Fruit fly (Drosophila melanogaster) Kc167 (cell line): Measurements from ENCODE around the gene Ugt36A1.

Experiments used
- Myc ChIP-seq: fragments of >200 bp; optimal IDR thresholded peaks from 2 replicates; lab custom pipeline; 2017; ENCODE audit warnings: missing external identifiers
- Sin3A ChIP-seq: fragments of >200 bp; optimal IDR thresholded peaks from 2 replicates; lab custom pipeline; 2018; ENCODE audit warnings: missing external identifiers
- h ChIP-seq: fragments of >200 bp; optimal IDR thresholded peaks from 3 replicates; lab custom pipeline; 2018; ENCODE audit warnings: missing external identifiers
- insv ChIP-seq: fragments of >200 bp; optimal IDR thresholded peaks from 3 replicates; lab custom pipeline; 2018; ENCODE audit warnings: missing external identifiers
- psq ChIP-seq: fragments of >200 bp; optimal IDR thresholded peaks from 2 replicates; lab custom pipeline; 2017; ENCODE audit warnings: missing external identifiers
- ttk ChIP-seq: sonication (Bioruptor generic); optimal IDR thresholded peaks from 2 replicates; lab custom pipeline; 2017; ENCODE audit warnings: missing external identifiers

The Ugt36A1 gene

DNA sequence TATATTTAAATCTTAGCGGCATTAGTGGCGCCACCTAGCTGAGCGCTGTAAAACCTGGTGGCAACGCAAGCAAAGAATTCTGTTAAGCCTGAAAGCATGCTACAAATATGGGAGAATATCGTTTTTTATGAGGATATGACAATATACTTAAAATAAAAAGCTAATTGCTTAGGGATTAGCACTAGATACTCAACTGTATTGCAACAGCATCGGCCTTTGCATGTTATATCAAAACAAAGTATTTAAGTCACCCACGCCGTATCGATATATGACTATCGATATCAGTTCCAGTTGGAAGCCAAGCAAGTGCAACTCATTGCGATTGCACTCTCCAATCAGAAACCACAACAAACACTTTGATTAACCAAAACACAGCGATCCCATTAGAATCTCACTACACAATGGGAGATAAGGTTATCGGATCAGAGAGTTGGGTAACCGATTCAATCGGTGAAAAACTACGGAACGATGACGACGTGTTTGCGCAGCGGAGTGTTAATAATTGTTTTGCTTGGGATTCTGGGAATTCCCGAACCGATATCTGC, at the start of gene Ugt36A1:
Gene Ugt36A1, plus strand, starts transcription at position 280 of the 545 bp plus-strand sequence.
- TF ChIP-seq ttk (no peak), Sin3A (lab: Kevin White, UChicago) (no peak), h (no peak), psq (lab: Kevin White, UChicago) (no peak), insv (lab: Kevin White, UChicago) (no peak), Myc (lab: Kevin White, UChicago) (no peak)

dm6 chr2L:3569892-3570291, 49.0 kb upstream of the Ugt36A1 start:
- TF ChIP-seq Sin3A (lab: Kevin White, UChicago) (no peak), h (no peak), ttk (no peak), Myc (lab: Kevin White, UChicago) (no peak), insv (lab: Kevin White, UChicago) (no peak), psq (lab: Kevin White, UChicago) (no peak)

dm6 chr2L:3570566-3570965, 48.3 kb upstream of the Ugt36A1 start:
- no peak for TF ChIP-seq Sin3A (lab: Kevin White, UChicago)
- TF ChIP-seq psq (lab: Kevin White, UChicago), result no peak
- no peak for TF ChIP-seq ttk
- no peak for TF ChIP-seq Myc (lab: Kevin White, UChicago)

- TF ChIP-seq insv (lab: Kevin White, UChicago) (no peak), psq (lab: Kevin White, UChicago) (no peak), ttk (no peak), h (no peak), Myc (lab: Kevin White, UChicago) (no peak), Sin3A (lab: Kevin White, UChicago) (no peak)
Observed at dm6 chr2L:3571457-3571856, 47.4 kb upstream of the Ugt36A1 start.

DNA sequence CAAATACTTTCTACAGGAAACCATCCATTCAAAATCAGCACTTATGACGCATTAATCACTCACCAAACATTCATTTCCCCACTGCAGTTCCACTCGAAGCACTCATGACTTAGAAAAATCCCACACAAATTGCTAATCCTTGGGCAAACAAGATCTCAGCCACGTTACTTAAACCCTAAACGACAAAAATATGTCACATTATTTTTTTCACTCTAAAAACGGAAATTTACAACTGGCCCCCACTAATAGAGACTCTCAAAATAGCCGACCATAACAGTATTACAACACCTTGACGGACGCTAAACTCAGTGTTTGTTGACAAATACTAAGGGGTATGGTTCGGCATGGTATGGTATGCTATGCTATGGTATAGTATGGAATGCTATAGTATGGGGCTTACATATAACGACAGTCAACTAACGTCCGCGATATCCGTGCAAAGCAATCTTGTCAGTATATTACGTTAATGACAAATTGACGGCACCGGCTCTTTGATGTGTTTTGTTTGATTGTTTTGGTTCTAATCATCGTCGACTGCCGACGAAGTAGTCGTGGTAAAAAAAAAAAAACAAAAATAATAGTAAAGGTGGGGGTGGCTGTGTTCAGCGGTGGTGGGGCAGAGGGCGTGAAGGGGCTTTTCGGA, 46.2 kb upstream of the Ugt36A1 start:
- TF ChIP-seq Myc (lab: Kevin White, UChicago) (no peak), Sin3A (lab: Kevin White, UChicago) (no peak), h (no peak), psq (lab: Kevin White, UChicago) (no peak), ttk (no peak), insv (lab: Kevin White, UChicago) (no peak)

DNA sequence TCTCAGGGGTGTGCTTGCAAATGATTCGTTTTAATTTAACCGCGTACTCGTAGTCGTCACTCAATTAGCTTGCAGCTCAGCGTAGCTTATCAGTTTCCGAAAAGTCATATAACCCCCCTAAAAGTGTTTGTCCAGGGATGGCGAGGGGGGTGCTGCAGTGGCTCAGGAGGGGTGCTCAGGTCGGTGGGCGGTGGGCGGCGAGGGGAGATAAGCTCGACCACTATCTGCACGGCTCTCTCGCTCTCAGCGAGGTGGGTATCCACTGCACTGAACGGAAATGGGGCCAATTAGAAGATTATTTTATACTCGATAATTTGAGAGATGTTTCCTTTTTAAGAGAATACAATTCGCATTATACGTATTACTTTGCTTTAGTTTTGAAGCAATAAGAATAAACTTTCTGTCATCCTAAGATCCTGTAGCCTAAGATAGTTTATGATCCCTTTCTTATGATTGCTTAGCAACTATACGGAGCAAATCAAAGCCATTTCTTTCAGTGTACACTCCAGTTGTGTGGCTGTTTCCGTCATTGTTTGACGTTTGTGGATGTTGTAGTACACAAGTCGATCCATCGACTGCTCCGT, 45.6 kb upstream of the Ugt36A1 start:
- TF ChIP-seq insv (lab: Kevin White, UChicago) (no peak), ttk (no peak)

DNA sequence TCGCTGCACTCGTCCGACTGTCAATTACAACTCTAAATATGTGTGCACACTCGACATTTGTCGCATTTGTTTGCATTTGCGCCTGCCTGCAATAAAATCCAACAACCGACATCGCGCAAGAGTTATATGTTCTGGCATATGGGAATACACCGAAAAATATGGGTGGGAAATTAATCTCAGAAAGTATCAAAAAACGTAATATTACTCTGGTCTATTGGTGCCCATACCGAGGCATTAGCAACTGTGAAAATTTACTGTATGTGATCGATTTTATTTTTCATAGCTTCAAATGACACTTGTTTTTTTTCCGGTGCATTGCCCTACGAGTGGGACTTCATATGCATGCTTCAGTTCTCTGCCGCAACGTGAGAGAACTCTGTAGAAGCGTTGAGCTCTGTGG, 45.0 kb upstream of the Ugt36A1 start:
- TF ChIP-seq h (no peak), Sin3A (lab: Kevin White, UChicago) (no peak), insv (lab: Kevin White, UChicago) (no peak), ttk (no peak), Myc (lab: Kevin White, UChicago) (no peak), psq (lab: Kevin White, UChicago) (no peak)

DNA sequence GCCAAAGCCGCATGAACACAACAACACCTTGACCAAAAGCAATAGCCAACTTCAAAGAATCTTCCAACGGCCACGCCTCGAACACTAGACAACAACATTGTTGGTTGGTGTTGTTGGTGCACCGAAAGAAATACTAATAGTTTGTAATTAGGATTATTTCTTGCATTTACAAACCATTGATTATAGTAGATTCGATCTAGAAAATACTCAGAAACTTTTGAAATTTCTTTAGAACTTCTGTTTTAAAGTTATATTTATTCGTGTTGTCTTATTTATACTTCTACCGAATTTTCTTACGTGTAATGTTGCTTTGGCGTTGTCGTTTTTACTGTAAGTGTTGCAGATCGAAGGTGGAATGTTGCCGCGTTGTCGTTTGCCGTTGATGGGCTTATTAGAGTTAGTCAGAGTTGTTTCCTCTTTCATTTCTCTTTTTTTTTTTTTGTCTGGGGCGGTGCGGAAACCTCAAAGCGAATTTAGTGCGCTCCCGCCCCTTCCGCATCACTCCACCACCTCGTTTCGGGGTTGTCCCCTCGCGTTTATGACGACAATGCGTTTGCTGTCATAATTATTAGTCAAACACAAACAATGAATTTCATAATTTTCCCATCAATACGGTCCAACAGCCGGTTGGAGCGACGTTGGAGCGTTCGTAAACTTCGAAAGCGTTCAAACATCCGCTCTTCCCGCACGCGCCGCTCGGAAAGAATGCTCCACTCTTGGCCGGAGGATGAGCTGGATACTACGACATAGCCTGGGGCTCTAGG, 43.0 kb upstream of the Ugt36A1 start, which contains the start of gene CG43815:
Gene CG43815, plus strand, starts transcription at position 532 of the 764 bp plus-strand sequence.
- TF ChIP-seq Sin3A (lab: Kevin White, UChicago) (no peak), psq (lab: Kevin White, UChicago) (no peak), ttk (no peak), h (no peak), insv (lab: Kevin White, UChicago) (no peak), Myc (lab: Kevin White, UChicago) (no peak)

DNA sequence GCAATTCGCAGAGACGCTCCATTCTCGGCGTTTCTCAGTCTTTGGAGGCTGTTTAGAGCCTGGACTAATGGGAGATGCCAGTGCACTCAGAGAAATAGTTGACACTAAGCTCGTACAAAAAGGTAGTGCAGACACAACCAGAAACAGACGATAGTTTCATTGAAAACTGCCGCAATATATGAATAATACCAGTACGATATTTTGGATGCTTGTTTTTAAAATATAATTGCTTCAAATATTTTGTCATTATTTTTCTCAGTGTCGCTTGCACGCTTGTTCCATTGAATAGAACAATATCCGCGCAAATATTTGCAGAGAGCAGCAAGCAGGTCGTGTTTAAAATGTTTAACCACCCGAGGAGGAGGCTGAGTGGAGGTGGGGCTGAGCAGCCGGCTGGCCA, 42.4 kb upstream of the Ugt36A1 start:
- no peak for TF ChIP-seq ttk
- TF ChIP-seq insv (lab: Kevin White, UChicago), result no peak
- TF ChIP-seq h, result no peak
- TF ChIP-seq Sin3A (lab: Kevin White, UChicago), result no peak
- TF ChIP-seq Myc (lab: Kevin White, UChicago), result no peak
- TF ChIP-seq psq (lab: Kevin White, UChicago), result no peak

DNA sequence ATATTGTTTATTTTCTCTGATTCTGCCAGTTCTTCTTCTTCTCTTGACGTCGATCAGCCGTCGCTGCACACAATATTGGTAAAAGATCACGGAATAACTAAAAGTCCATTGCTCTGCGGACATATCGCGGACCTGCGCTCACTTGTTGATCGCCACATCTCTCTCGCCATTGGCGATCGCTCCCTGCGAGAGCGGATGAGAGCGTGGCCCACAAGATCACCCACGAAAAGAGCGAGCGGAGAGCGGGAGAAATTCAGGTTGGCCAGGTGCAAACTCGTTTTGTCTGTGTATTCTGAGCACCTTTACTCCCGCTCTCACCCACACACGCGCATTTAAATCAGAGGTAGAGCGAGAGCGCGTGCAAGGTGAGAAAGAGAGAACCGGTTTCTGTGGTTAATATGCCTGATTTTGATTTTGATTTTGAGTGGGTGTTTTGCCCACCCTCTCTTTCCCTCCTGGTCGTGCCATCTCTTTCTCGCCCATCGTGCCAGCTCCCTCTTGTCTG, 38.2 kb upstream of the Ugt36A1 start, which contains the start of gene sob:
Gene sob, minus strand, starts transcription at position 102 of the 505 bp plus-strand sequence.
- TF ChIP-seq h (no peak), ttk (no peak)

- TF ChIP-seq h (no peak), Sin3A (lab: Kevin White, UChicago) (no peak), Myc (lab: Kevin White, UChicago) (no peak), ttk (no peak), psq (lab: Kevin White, UChicago) (no peak), insv (lab: Kevin White, UChicago) (no peak)
Observed at dm6 chr2L:3582692-3583091, 36.2 kb upstream of the Ugt36A1 start.
